Worm (Caenorhabditis elegans): ENCODE results near the gene baf-1.

baf-1 gene

ce11 chrIII:9483716-9484115, 16.5 kb downstream of the baf-1 start:
- peak; percentile 46 for TF ChIP-seq C34F6.9 (tag; optimal IDR thresholded peaks at IDR 0.05)
- TF ChIP-seq unc-55 (GFP tag; optimal IDR thresholded peaks at IDR 0.05): peak; percentile 61
- TF ChIP-seq sma-9 (GFP tag; optimal IDR thresholded peaks at IDR 0.05): peak; percentile 3
- no peak for TF ChIP-seq sma-9 (tag; optimal IDR thresholded peaks at IDR 0.05)
- no peak for TF ChIP-seq lin-13 (GFP tag; optimal IDR thresholded peaks at IDR 0.05)
- TF ChIP-seq skn-1 (tag; optimal IDR thresholded peaks at IDR 0.05): no peak
- peak in 1 of 2 experiments; percentile 56 for TF ChIP-seq lsy-2 (tag; optimal IDR thresholded peaks at IDR 0.05)
- TF ChIP-seq nhr-129 (tag; optimal IDR thresholded peaks at IDR 0.05): peak; percentile 63
- no peak for TF ChIP-seq nhr-23 (tag; optimal IDR thresholded peaks at IDR 0.05)
- TF ChIP-seq zag-1 (tag; optimal IDR thresholded peaks at IDR 0.05): peak; percentile 16
- TF ChIP-seq lin-11 (tag; optimal IDR thresholded peaks at IDR 0.05): peak; percentile 27
- TF ChIP-seq F13H6.1 (tag; optimal IDR thresholded peaks at IDR 0.05): peak; percentile 7

ce11 chrIII:9485373-9485772, 18.1 kb downstream of the baf-1 start, which contains the start of gene bre-3:
bre-3 (minus strand) TSS chrIII:9485473.
- TF ChIP-seq ama-1 (optimal IDR thresholded peaks at IDR 0.05) (no peak), blmp-1 (tag; optimal IDR thresholded peaks at IDR 0.05; ENCODE audit: insufficient read depth) (no peak), lin-39 (tag; optimal IDR thresholded peaks at IDR 0.05) (no peak), egl-27 (tag; optimal IDR thresholded peaks at IDR 0.05) (no peak), snpc-4 (tag; optimal IDR thresholded peaks at IDR 0.05) (no peak)

ce11 chrIII:9487454-9487853, 20.2 kb downstream of the baf-1 start:
- no peak for TF ChIP-seq lin-11 (tag; optimal IDR thresholded peaks at IDR 0.05)
- peak; percentile 78 for TF ChIP-seq fos-1 (tag; optimal IDR thresholded peaks at IDR 0.05)
- peak; percentile 2 for TF ChIP-seq gmeb-1 (tag; optimal IDR thresholded peaks at IDR 0.05)
- TF ChIP-seq crh-2 (tag; optimal IDR thresholded peaks at IDR 0.05): peak; percentile 12

ce11 chrIII:9488027-9488426, 20.8 kb downstream of the baf-1 start:
- TF ChIP-seq fos-1 (tag; optimal IDR thresholded peaks at IDR 0.05) (no peak), elt-1 (tag; optimal IDR thresholded peaks at IDR 0.05) (no peak)

ce11 chrIII:9488431-9488830, 21.2 kb downstream of the baf-1 start, which contains the start of gene nlp-36:
nlp-36 (plus strand) TSS chrIII:9488731.
- peak in 1 of 2 experiments; percentile 2 for TF ChIP-seq lsy-2 (tag; optimal IDR thresholded peaks at IDR 0.05)
- no peak for TF ChIP-seq ztf-4 (tag; optimal IDR thresholded peaks at IDR 0.05)

- TF ChIP-seq alr-1 (tag; optimal IDR thresholded peaks at IDR 0.05): no peak
- TF ChIP-seq mbf-1 (tag; optimal IDR thresholded peaks at IDR 0.05): no peak
- TF ChIP-seq nhr-129 (tag; optimal IDR thresholded peaks at IDR 0.05): no peak
- no peak for TF ChIP-seq peb-1 (tag; optimal IDR thresholded peaks at IDR 0.05)
- no peak for TF ChIP-seq sem-4 (tag; optimal IDR thresholded peaks at IDR 0.05)
- no peak for TF ChIP-seq sma-9 (GFP tag; optimal IDR thresholded peaks at IDR 0.05)
- no peak for TF ChIP-seq sma-9 (tag; optimal IDR thresholded peaks at IDR 0.05)
- no peak for TF ChIP-seq F13H6.1 (tag; optimal IDR thresholded peaks at IDR 0.05)
- TF ChIP-seq skn-1 (tag; optimal IDR thresholded peaks at IDR 0.05): no peak
- TF ChIP-seq elt-3 (tag; optimal IDR thresholded peaks at IDR 0.05): no peak
- no peak for TF ChIP-seq mab-5 (tag; optimal IDR thresholded peaks at IDR 0.05)
- TF ChIP-seq nhr-12 (tag; optimal IDR thresholded peaks at IDR 0.05): no peak
- no peak for TF ChIP-seq mdl-1 (tag; optimal IDR thresholded peaks at IDR 0.05)
- TF ChIP-seq blmp-1 (tag; optimal IDR thresholded peaks at IDR 0.05; ENCODE audit: insufficient read depth): no peak
- TF ChIP-seq snpc-4 (tag; optimal IDR thresholded peaks at IDR 0.05): no peak
- no peak for TF ChIP-seq ZK546.5 (tag; optimal IDR thresholded peaks at IDR 0.05)
- no peak for TF ChIP-seq nhr-21 (tag; optimal IDR thresholded peaks at IDR 0.05)
Observed at ce11 chrIII:9489798-9490197, 22.5 kb downstream of the baf-1 start.
